Fruit fly (Drosophila melanogaster) whole organism, wandering third instar larva: Measurements from ENCODE around the gene CG34164.
A peak's percentile ranks its signal among the peaks of the same experiment; 100 is the strongest.

Experiments
- Abd-B ChIP-seq: fragments of >200 bp; optimal IDR thresholded peaks from 2 replicates; lab custom pipeline; 2017; ENCODE audit warnings: missing biosample characterization, missing genetic modification characterization
- CG32264 ChIP-seq: fragments of 200-800 bp; sonication (Bioruptor generic); optimal IDR thresholded peaks from 2 replicates; lab custom pipeline; 2016; ENCODE audit warnings: missing biosample characterization, missing genetic modification characterization
- CrebA ChIP-seq: fragments of 200-800 bp; sonication (Bioruptor generic); optimal IDR thresholded peaks from 2 replicates; lab custom pipeline; 2016; ENCODE audit warnings: missing biosample characterization, mild to moderate bottlenecking, missing genetic modification characterization, borderline replicate concordance
- Dfd ChIP-seq: fragments of >200 bp; optimal IDR thresholded peaks from 2 replicates; lab custom pipeline; 2017; ENCODE audit warnings: missing biosample characterization, missing genetic modification characterization
- Dif ChIP-seq: fragments of 200-275, 200-300 bp; sonication (Bioruptor generic); optimal IDR thresholded peaks from 2 replicates; lab custom pipeline; 2018; ENCODE audit warnings: missing biosample characterization, missing genetic modification characterization; ENCODE audit not compliant: partially characterized antibody
- GATAd ChIP-seq: sonication (Bioruptor generic); optimal IDR thresholded peaks from 2 replicates; lab custom pipeline; 2016; ENCODE audit warnings: missing biosample characterization, missing genetic modification characterization
- HLH106 ChIP-seq: fragments of 200-800 bp; optimal IDR thresholded peaks from 3 replicates; lab custom pipeline; 2019; ENCODE audit warnings: missing biosample characterization, mild to moderate bottlenecking, missing genetic modification characterization, moderate library complexity
- Hnf4 ChIP-seq: fragments of 200-800 bp; sonication (Bioruptor generic); optimal IDR thresholded peaks from 2 replicates; lab custom pipeline; 2016; ENCODE audit warnings: missing biosample characterization, mild to moderate bottlenecking, missing genetic modification characterization
- Hr78 ChIP-seq: fragments of >200 bp; optimal IDR thresholded peaks from 2 replicates; lab custom pipeline; 2017; ENCODE audit warnings: missing biosample characterization, missing genetic modification characterization
- Hr83 ChIP-seq: fragments of 200-300 bp; sonication (Bioruptor generic); optimal IDR thresholded peaks from 2 replicates; lab custom pipeline; 2016; ENCODE audit warnings: missing biosample characterization, mild to moderate bottlenecking, missing genetic modification characterization, moderate library complexity; ENCODE audit not compliant: poor library complexity, severe bottlenecking
- Mio ChIP-seq: sonication (Bioruptor generic); optimal IDR thresholded peaks from 2 replicates; lab custom pipeline; 2016; ENCODE audit warnings: missing biosample characterization, missing genetic modification characterization
- Myc ChIP-seq: fragments of >200 bp; optimal IDR thresholded peaks from 2 replicates; lab custom pipeline; 2017
- N ChIP-seq: fragments of >200 bp; optimal IDR thresholded peaks from 2 replicates; lab custom pipeline; 2018; ENCODE audit warnings: missing biosample characterization, missing external identifiers, missing genetic modification characterization
- OdsH ChIP-seq: fragments of 200-800 bp; sonication (Bioruptor generic); optimal IDR thresholded peaks from 2 replicates; lab custom pipeline; 2016; ENCODE audit warnings: missing biosample characterization, mild to moderate bottlenecking, missing genetic modification characterization
- Rel ChIP-seq, 2 experiments: fragments of 200-800 bp; sonication (Bioruptor generic) in 1 of 2; optimal IDR thresholded peaks; 2 replicates in 1 of 2; 3 replicates in 1 of 2; lab custom pipeline; 2016 to 2019; ENCODE audit warnings: mild to moderate bottlenecking in 2 of 2, missing biosample characterization in 2 of 2, missing genetic modification characterization in 2 of 2, moderate library complexity in 1 of 2
- Sp1 ChIP-seq: fragments of 200-800 bp; sonication (Bioruptor generic); optimal IDR thresholded peaks from 3 replicates; lab custom pipeline; 2019; ENCODE audit warnings: missing biosample characterization, mild to moderate bottlenecking, missing genetic modification characterization, moderate library complexity
- Vsx2 ChIP-seq: fragments of 200-300, 225-300 bp; sonication (Bioruptor generic); optimal IDR thresholded peaks from 2 replicates; lab custom pipeline; 2018; ENCODE audit warnings: missing biosample characterization, missing genetic modification characterization; ENCODE audit not compliant: partially characterized antibody
- br ChIP-seq: fragments of 200-800 bp; sonication (Bioruptor generic); optimal IDR thresholded peaks from 2 replicates; lab custom pipeline; 2016; ENCODE audit warnings: missing biosample characterization, missing genetic modification characterization
- brk ChIP-seq: fragments of 200-800 bp; sonication (Bioruptor generic); optimal IDR thresholded peaks from 2 replicates; lab custom pipeline; 2016; ENCODE audit warnings: missing biosample characterization, mild to moderate bottlenecking, missing genetic modification characterization
- dl ChIP-seq, 2 experiments: fragments of 175-275, 200-275 bp in 1 of 2; fragments of 200-275 bp in 1 of 2; sonication (Bioruptor generic); optimal IDR thresholded peaks; lab custom pipeline; 2018; ENCODE audit warnings: mild to moderate bottlenecking in 2 of 2, missing biosample characterization in 2 of 2, missing genetic modification characterization in 2 of 2, moderate library complexity in 2 of 2; ENCODE audit not compliant: partially characterized antibody in 2 of 2, insufficient read depth in 1 of 2
- dmrt93B ChIP-seq: fragments of 200-800 bp; sonication (Bioruptor generic); optimal IDR thresholded peaks from 2 replicates; lab custom pipeline; 2018; ENCODE audit warnings: missing biosample characterization, mild to moderate bottlenecking, missing genetic modification characterization
- dsf ChIP-seq: sonication (Bioruptor generic); optimal IDR thresholded peaks from 2 replicates; lab custom pipeline; 2016; ENCODE audit warnings: missing biosample characterization, missing genetic modification characterization, borderline replicate concordance
- ey ChIP-seq: fragments of 200-800 bp; sonication (Bioruptor generic); optimal IDR thresholded peaks from 2 replicates; lab custom pipeline; 2016; ENCODE audit warnings: missing biosample characterization, missing genetic modification characterization
- fru ChIP-seq: fragments of 200-800 bp; sonication (Bioruptor generic); optimal IDR thresholded peaks from 3 replicates; lab custom pipeline; 2016; ENCODE audit warnings: missing biosample characterization, mild to moderate bottlenecking, missing genetic modification characterization
- h ChIP-seq: fragments of 200-800 bp; sonication (Bioruptor generic); optimal IDR thresholded peaks from 3 replicates; lab custom pipeline; 2016; ENCODE audit warnings: missing biosample characterization, mild to moderate bottlenecking, missing genetic modification characterization
- jim ChIP-seq: fragments of 175-275, 200-325 bp; sonication (Bioruptor generic); optimal IDR thresholded peaks from 2 replicates; lab custom pipeline; 2016; ENCODE audit warnings: missing biosample characterization, mild to moderate bottlenecking, missing genetic modification characterization
- pan ChIP-seq: fragments of >200 bp; optimal IDR thresholded peaks from 2 replicates; lab custom pipeline; 2017
- psq ChIP-seq: fragments of 200-800 bp; sonication (Bioruptor generic); optimal IDR thresholded peaks from 3 replicates; lab custom pipeline; 2017; ENCODE audit warnings: missing biosample characterization, mild to moderate bottlenecking, missing genetic modification characterization, moderate library complexity
- rgr ChIP-seq: fragments of 200-800 bp; sonication (Bioruptor generic); optimal IDR thresholded peaks from 3 replicates; lab custom pipeline; 2016; ENCODE audit warnings: missing biosample characterization, mild to moderate bottlenecking, missing genetic modification characterization
- sage ChIP-seq: fragments of 200-800 bp; sonication (Bioruptor generic); optimal IDR thresholded peaks from 2 replicates; lab custom pipeline; 2016; ENCODE audit warnings: missing biosample characterization, mild to moderate bottlenecking, missing genetic modification characterization
- sv ChIP-seq: fragments of 200-800 bp; sonication (Bioruptor generic); optimal IDR thresholded peaks from 3 replicates; lab custom pipeline; 2016; ENCODE audit warnings: missing biosample characterization, missing genetic modification characterization
- tai ChIP-seq: sonication (Bioruptor generic); optimal IDR thresholded peaks from 2 replicates; lab custom pipeline; 2016; ENCODE audit warnings: missing biosample characterization, missing genetic modification characterization
- usp ChIP-seq: fragments of >200 bp; optimal IDR thresholded peaks from 2 replicates; lab custom pipeline; 2017; ENCODE audit warnings: missing biosample characterization, missing genetic modification characterization

CG34164 gene

DNA sequence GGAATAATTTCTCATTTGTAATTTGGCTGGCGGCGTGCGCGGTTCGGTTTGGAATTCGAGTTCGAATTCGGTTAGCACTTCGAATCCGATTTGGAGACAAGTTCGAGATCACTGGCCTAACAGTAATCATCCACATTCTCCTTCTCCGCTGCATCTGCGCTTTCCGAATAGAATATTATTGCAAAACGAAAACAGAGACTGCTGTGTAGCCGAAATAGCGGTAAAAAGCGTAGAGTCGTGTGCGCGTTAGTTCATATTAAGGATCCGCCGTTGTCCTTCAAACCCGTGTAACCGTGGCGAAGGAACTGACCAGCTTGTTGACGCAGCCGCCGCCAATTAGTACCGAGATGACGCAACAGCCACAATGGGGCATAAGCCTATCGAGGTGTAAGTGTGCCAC is 28.7 kb upstream of the CG34164 start, which contains the start of gene dmGlut:
dmGlut (plus strand) TSS at position 4 of the 400 bp plus-strand sequence.
- TF ChIP-seq ey (GFP tag; lab: Kevin White, UChicago): no peak
- TF ChIP-seq tai (GFP tag; lab: Kevin White, UChicago): no peak
- no peak for TF ChIP-seq sv (GFP tag; lab: Kevin White, UChicago)
- no peak for TF ChIP-seq jim (GFP tag; lab: Kevin White, UChicago)
- TF ChIP-seq N (GFP tag; lab: Kevin White, UChicago): no peak
- TF ChIP-seq Dfd: no peak
- no peak for TF ChIP-seq dl (GFP tag; optimal IDR thresholded peaks at IDR 0.05; lab: Kevin White, UChicago; ENCODE audit: insufficient read depth in 1 of 2, partially characterized antibody in 2 of 2)
- no peak for TF ChIP-seq Mio
- TF ChIP-seq dmrt93B (GFP tag; lab: Kevin White, UChicago): no peak
- no peak for TF ChIP-seq Abd-B
- TF ChIP-seq HLH106 (tag; lab: Kevin White, UChicago): no peak
- no peak for TF ChIP-seq Hr83
- no peak for TF ChIP-seq Hr78 (GFP tag; lab: Kevin White, UChicago)

DNA sequence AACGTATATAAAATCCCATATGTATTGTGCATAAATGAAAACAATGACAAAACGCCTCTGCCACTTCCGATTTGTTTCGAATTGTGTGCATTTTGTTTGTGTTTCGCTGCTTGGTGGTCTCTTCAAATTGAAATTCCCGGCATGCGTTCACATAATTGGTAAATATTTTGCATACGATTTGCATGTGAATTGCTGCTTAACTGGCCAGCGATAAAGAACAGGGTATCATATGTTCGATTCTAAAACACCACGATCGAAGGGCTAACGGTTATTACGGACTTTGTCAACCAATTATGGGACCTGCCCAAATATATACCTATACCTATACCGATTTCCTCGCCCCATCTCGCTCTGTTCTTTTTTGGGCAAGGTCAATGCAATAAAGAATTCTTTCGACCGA is 28.0 kb upstream of the CG34164 start:
- TF ChIP-seq sage (GFP tag; lab: Kevin White, UChicago) (no peak), rgr (no peak), Vsx2 (GFP tag; lab: Kevin White, UChicago) (no peak), HLH106 (tag; lab: Kevin White, UChicago) (no peak), dmrt93B (GFP tag; lab: Kevin White, UChicago) (no peak), Hr78 (GFP tag; lab: Kevin White, UChicago) (no peak), brk (no peak), OdsH (no peak), Hnf4 (GFP tag; lab: Kevin White, UChicago) (no peak), usp (no peak), Myc (lab: Kevin White, UChicago) (no peak), GATAd (GFP tag; lab: Kevin White, UChicago) (no peak)
- TF ChIP-seq, all 38 proteins: peak for 0

DNA sequence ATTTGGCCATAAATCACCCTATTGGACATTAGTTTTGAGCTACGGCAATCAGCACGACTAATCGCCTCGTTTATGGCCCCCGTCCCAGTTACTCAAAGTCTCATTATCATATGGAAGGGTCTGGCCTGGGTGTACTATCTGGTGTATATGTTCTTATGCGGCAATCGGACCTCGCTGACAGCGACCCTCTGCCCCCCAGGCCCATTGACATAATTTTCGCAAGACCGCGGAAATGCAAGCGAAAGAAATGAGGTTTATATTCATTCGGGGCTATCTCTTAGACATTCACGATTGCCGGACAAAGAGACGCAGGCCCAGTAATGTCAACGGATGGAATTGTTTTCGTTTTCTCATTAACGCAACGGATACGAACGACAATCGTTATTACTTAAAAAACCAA is 27.3 kb upstream of the CG34164 start:
- TF ChIP-seq br (GFP tag; lab: Kevin White, UChicago) (no peak), CrebA (no peak), CG32264 (GFP tag; lab: Kevin White, UChicago) (no peak), dsf (no peak), jim (GFP tag; lab: Kevin White, UChicago) (no peak)

DNA sequence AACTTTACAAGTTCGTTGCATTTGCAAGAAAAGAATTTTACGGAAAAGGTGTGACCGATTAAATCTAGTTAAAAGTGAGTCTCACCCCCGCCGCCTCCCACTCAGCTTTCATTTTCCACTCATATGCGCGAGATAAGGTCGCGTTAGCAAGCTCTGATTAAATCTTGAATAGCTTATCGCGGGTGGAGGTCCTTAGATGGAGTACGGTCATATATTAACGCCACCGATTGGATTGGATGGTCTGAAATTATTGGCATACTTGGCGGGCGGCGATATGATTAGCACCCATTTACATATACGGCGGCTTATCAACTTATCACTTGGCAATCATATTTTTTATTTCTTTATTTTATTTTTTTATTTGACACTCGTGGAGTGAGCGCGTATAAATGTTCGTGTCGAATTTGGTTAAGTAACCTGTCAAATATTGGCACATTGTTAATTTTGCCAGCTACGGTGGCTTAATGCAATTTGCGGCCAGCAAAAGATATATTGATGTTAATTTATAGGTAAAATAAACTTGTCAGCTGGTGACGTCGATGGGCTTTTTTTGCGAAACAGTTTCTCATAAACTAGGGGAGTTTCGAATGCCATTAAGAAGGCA is 26.5 kb upstream of the CG34164 start:
- TF ChIP-seq Rel (GFP tag; optimal IDR thresholded peaks at IDR 0.05; lab: Kevin White, UChicago) (no peak), Rel (tag; optimal IDR thresholded peaks at IDR 0.05; lab: Kevin White, UChicago) (peak; percentile 15), pan (lab: Kevin White, UChicago) (no peak), h (GFP tag; lab: Kevin White, UChicago) (peak; percentile 67), Vsx2 (GFP tag; lab: Kevin White, UChicago) (no peak), br (GFP tag; lab: Kevin White, UChicago) (peak; percentile 51), brk (no peak), Dif (GFP tag; lab: Kevin White, UChicago) (peak; percentile 2), GATAd (GFP tag; lab: Kevin White, UChicago) (no peak), Sp1 (GFP tag; lab: Kevin White, UChicago) (peak; percentile 48), Dfd (no peak)
- TF ChIP-seq, all 38 proteins: peak for 5

DNA sequence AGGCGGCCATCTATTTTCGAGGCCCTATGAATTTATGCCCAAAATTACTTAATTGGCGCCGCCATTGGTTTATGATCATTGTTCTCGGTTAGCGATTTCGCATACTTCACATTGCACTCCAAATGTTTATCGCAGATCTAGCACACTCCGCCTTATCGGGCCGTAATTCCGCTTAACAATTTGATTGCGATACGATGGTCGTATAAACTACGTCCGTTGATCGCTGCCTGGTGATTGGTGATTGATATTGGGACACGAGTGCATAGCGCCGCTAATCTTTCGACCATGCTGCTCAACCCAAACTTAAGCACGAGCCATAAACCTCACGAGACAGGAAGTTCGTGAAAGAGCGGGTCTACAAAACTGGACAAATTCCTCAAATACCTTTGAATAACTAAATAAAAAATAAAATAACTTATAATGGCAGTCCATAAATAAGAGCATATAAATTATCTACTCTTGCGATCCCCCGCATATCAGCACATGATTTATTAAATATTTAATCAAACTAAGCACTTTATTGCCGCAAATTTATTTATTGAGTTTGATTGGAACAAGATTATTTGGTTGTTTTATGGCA is 25.5 kb upstream of the CG34164 start:
- TF ChIP-seq h (GFP tag; lab: Kevin White, UChicago) (peak; percentile 89), psq (no peak), fru (GFP tag; lab: Kevin White, UChicago) (no peak), usp (no peak), Vsx2 (GFP tag; lab: Kevin White, UChicago) (no peak), CrebA (no peak), sv (GFP tag; lab: Kevin White, UChicago) (no peak), Sp1 (GFP tag; lab: Kevin White, UChicago) (no peak), tai (GFP tag; lab: Kevin White, UChicago) (no peak), jim (GFP tag; lab: Kevin White, UChicago) (no peak), Abd-B (no peak), pan (lab: Kevin White, UChicago) (no peak), br (GFP tag; lab: Kevin White, UChicago) (peak; percentile 15), Rel (GFP tag; optimal IDR thresholded peaks at IDR 0.05; lab: Kevin White, UChicago) (no peak), Rel (tag; optimal IDR thresholded peaks at IDR 0.05; lab: Kevin White, UChicago) (peak; percentile 7), OdsH (no peak), dsf (no peak)
